Fruit fly (Drosophila melanogaster) whole organism, embryonic: ENCODE results near the gene CG12438.

Experiments
- ATbp ChIP-seq: fragments of 200-800 bp; sonication (Bioruptor generic); optimal IDR thresholded peaks from 2 replicates; lab custom pipeline; 2017; ENCODE audit warnings: missing biosample characterization, mild to moderate bottlenecking, missing genetic modification characterization, missing genetic modification reagents
- CG10274 ChIP-seq: fragments of 200-800 bp; sonication (Bioruptor generic); optimal IDR thresholded peaks from 3 replicates; lab custom pipeline; 2017; ENCODE audit warnings: missing biosample characterization, mild to moderate bottlenecking, missing genetic modification characterization
- CG11247 ChIP-seq: fragments of 200-800 bp; sonication (Bioruptor generic); IDR thresholded peaks from 2 replicates; pipeline ENCODE4 v1.3.6; 2022; ENCODE audit warnings: missing biosample characterization, missing genetic modification characterization
- CG1529 ChIP-seq: fragments of 200-800 bp; sonication (Bioruptor generic); optimal IDR thresholded peaks from 3 replicates; lab custom pipeline; 2018; ENCODE audit warnings: missing biosample characterization, missing genetic modification characterization
- CG17612 ChIP-seq: fragments of 200-800 bp; sonication (Bioruptor generic); IDR thresholded peaks from 2 replicates; pipeline ENCODE4 v1.3.6; 2022; ENCODE audit warnings: missing biosample characterization, missing genetic modification characterization
- CG34376 ChIP-seq: fragments of 200-800 bp; sonication (Bioruptor generic); optimal IDR thresholded peaks from 2 replicates; lab custom pipeline; 2018; ENCODE audit warnings: missing biosample characterization, mild to moderate bottlenecking, missing genetic modification characterization
- CG6654 ChIP-seq: fragments of 200-800 bp; sonication (Bioruptor generic); optimal IDR thresholded peaks from 2 replicates; lab custom pipeline; 2017; ENCODE audit warnings: missing biosample characterization, mild to moderate bottlenecking, missing genetic modification characterization
- CG8089 ChIP-seq: fragments of 200-800 bp; sonication (Bioruptor generic); optimal IDR thresholded peaks from 3 replicates; lab custom pipeline; 2016; ENCODE audit warnings: missing biosample characterization, missing genetic modification characterization
- CG8765 ChIP-seq: fragments of 200-800 bp; sonication (Bioruptor generic); IDR thresholded peaks from 2 replicates; pipeline ENCODE4 v1.3.6; 2022; ENCODE audit warnings: missing biosample characterization, missing genetic modification characterization
- CkIIα-i1 ChIP-seq: fragments of 200-800 bp; sonication (Bioruptor generic); IDR thresholded peaks from 2 replicates; pipeline ENCODE4 v1.3.6; 2022; ENCODE audit warnings: missing biosample characterization, missing genetic modification characterization
- CrebB ChIP-seq: fragments of 200-800 bp; sonication (Bioruptor generic); optimal IDR thresholded peaks from 3 replicates; lab custom pipeline; 2018; ENCODE audit warnings: missing biosample characterization, mild to moderate bottlenecking, missing genetic modification characterization
- E2f1 ChIP-seq: fragments of 200-800 bp; sonication (Bioruptor generic); IDR thresholded peaks from 2 replicates; pipeline ENCODE4 v1.3.6; 2022; ENCODE audit warnings: missing biosample characterization, missing genetic modification characterization
- Hey ChIP-seq: fragments of 200-800 bp; sonication (Bioruptor generic); optimal IDR thresholded peaks from 3 replicates; lab custom pipeline; 2018; ENCODE audit warnings: missing biosample characterization, mild to moderate bottlenecking, missing genetic modification characterization
- Hr51 ChIP-seq, 2 experiments: fragments of 200-800 bp; sonication (Bioruptor generic); optimal IDR thresholded peaks; 2 replicates in 1 of 2; 3 replicates in 1 of 2; lab custom pipeline; 2016 to 2018; ENCODE audit warnings: missing biosample characterization in 2 of 2, missing genetic modification characterization in 2 of 2, mild to moderate bottlenecking in 1 of 2, moderate library complexity in 1 of 2
- Nf-YB ChIP-seq: fragments of 200-800 bp; sonication (Bioruptor generic); optimal IDR thresholded peaks from 3 replicates; lab custom pipeline; 2019; ENCODE audit warnings: missing biosample characterization, mild to moderate bottlenecking, missing genetic modification characterization, moderate library complexity
- Nf-YC ChIP-seq: fragments of 200-800 bp; optimal IDR thresholded peaks from 3 replicates; lab custom pipeline; 2019; ENCODE audit warnings: missing biosample characterization, mild to moderate bottlenecking, missing genetic modification characterization, moderate library complexity
- Opbp ChIP-seq: fragments of 200-800 bp; sonication (Bioruptor generic); IDR thresholded peaks from 3 replicates; pipeline ENCODE4 v1.3.6; 2022; ENCODE audit warnings: missing biosample characterization, missing genetic modification characterization; ENCODE audit not compliant: partially characterized antibody
- Taf1 ChIP-seq: fragments of 200-800 bp; sonication (Bioruptor generic); IDR thresholded peaks from 2 replicates; pipeline ENCODE4 v1.3.6; 2022; ENCODE audit warnings: missing biosample characterization, missing genetic modification characterization
- abd-A ChIP-seq: fragments of 200-800 bp; sonication (Bioruptor generic); optimal IDR thresholded peaks from 3 replicates; lab custom pipeline; 2019; ENCODE audit warnings: missing biosample characterization, mild to moderate bottlenecking, missing genetic modification characterization, moderate library complexity
- fu2 ChIP-seq: fragments of 200-800 bp; sonication (Bioruptor generic); optimal IDR thresholded peaks from 2 replicates; lab custom pipeline; 2016; ENCODE audit warnings: missing biosample characterization, missing genetic modification characterization
- gce ChIP-seq: fragments of 200-800 bp; sonication (Bioruptor generic); IDR thresholded peaks from 3 replicates; pipeline ENCODE4 v1.3.6; 2022; ENCODE audit warnings: missing biosample characterization, missing genetic modification characterization
- gsb-n ChIP-seq: fragments of 200-800 bp; sonication (Bioruptor generic); optimal IDR thresholded peaks from 3 replicates; lab custom pipeline; 2018; ENCODE audit warnings: missing biosample characterization, mild to moderate bottlenecking, missing genetic modification characterization
- nom ChIP-seq: fragments of 200-800 bp; sonication (Bioruptor generic); optimal IDR thresholded peaks from 2 replicates; lab custom pipeline; 2017; ENCODE audit warnings: missing biosample characterization, missing genetic modification characterization, mild to moderate bottlenecking, moderate library complexity, missing genetic modification reagents
- oc ChIP-seq: fragments of 200-800 bp; sonication (Bioruptor generic); optimal IDR thresholded peaks from 2 replicates; lab custom pipeline; 2018; ENCODE audit warnings: missing biosample characterization, mild to moderate bottlenecking, missing genetic modification characterization, moderate library complexity
- scrt ChIP-seq: fragments of 200-800 bp; sonication (Bioruptor generic); optimal IDR thresholded peaks from 2 replicates; lab custom pipeline; 2018; ENCODE audit warnings: missing biosample characterization, mild to moderate bottlenecking, missing genetic modification characterization, moderate library complexity
- sqz ChIP-seq: fragments of 200-800 bp; sonication (Bioruptor generic); optimal IDR thresholded peaks from 3 replicates; lab custom pipeline; 2018; ENCODE audit warnings: missing biosample characterization, mild to moderate bottlenecking, missing genetic modification characterization

The CG12438 gene

DNA sequence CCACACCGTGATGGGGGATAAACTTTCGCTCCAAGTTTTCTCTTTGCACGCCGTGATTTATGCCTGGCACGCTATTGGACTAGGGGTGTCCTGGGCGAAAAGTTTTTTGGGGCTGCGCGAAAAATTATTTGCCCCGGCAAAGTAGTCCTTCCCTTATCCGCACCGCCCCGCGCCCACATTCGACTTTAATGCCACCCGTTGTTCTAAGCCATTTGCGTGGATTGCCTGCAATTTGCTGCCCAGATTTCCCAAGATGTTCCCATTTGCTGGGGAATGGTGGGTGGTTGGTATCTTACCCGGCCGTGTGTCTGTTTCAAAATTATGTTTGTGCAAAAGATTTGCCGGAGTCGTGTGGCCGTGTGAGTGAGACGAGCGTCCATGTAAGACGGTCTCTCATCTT is 46.9 kb downstream of the CG12438 start (continued):
- TF ChIP-seq nom (GFP tag; lab: Kevin White, UChicago) = no peak
- no peak for TF ChIP-seq CG10274 (GFP tag; lab: Kevin White, UChicago)
- TF ChIP-seq Hey (tag; lab: Kevin White, UChicago) = peak; percentile 18
- TF ChIP-seq Taf1 (GFP tag; lab: Robert Waterston, UW) = no peak
- no peak for TF ChIP-seq CG8089 (GFP tag; lab: Kevin White, UChicago)
- no peak for TF ChIP-seq CrebB (tag; lab: Kevin White, UChicago)
- TF ChIP-seq E2f1 = no peak
- no peak for TF ChIP-seq CG1529 (GFP tag; lab: Kevin White, UChicago)
- TF ChIP-seq Nf-YB (GFP tag; lab: Kevin White, UChicago) = peak; percentile 91
- no peak for TF ChIP-seq oc (tag; lab: Kevin White, UChicago)
- no peak for TF ChIP-seq Opbp (GFP tag; lab: Robert Waterston, UW)
- TF ChIP-seq gce = no peak
- TF ChIP-seq Hr51 (GFP tag; optimal IDR thresholded peaks at IDR 0.05; lab: Kevin White, UChicago) = no peak
- no peak for TF ChIP-seq CG34376 (GFP tag; lab: Kevin White, UChicago)
- peak; percentile 68 for TF ChIP-seq abd-A (tag; lab: Kevin White, UChicago)
- no peak for TF ChIP-seq fu2
- no peak for TF ChIP-seq CkIIα-i1 (GFP tag; lab: Robert Waterston, UW)
- peak; percentile 93 for TF ChIP-seq Nf-YC (tag; lab: Kevin White, UChicago)
- no peak for TF ChIP-seq gsb-n (tag; lab: Kevin White, UChicago)
- TF ChIP-seq CG8765 = no peak
- no peak for TF ChIP-seq CG6654 (GFP tag; lab: Kevin White, UChicago)
- no peak for TF ChIP-seq ATbp (GFP tag; lab: Kevin White, UChicago)
- TF ChIP-seq CG17612 (GFP tag; lab: Robert Waterston, UW) = no peak
- no peak for TF ChIP-seq CG11247 (GFP tag; lab: Robert Waterston, UW)
- no peak for TF ChIP-seq scrt (GFP tag; lab: Kevin White, UChicago)
- TF ChIP-seq sqz = no peak
- TF ChIP-seq, all 482 proteins: peak for 8
